Fruit fly (Drosophila melanogaster) whole organism, embryonic: ENCODE results near the gene Pfdn2.

ENCODE experiments used
- Abd-B ChIP-seq: fragments of 200-800 bp; sonication (Bioruptor generic); optimal IDR thresholded peaks from 2 replicates; lab custom pipeline; 2018; ENCODE audit warnings: missing biosample characterization, mild to moderate bottlenecking, missing genetic modification characterization, moderate library complexity
- CG10147 ChIP-seq: fragments of 200-800 bp; sonication (Bioruptor generic); optimal IDR thresholded peaks from 2 replicates; lab custom pipeline; 2019; ENCODE audit warnings: missing biosample characterization, mild to moderate bottlenecking, missing genetic modification characterization, moderate library complexity
- CG10462 ChIP-seq: fragments of 200-800 bp; sonication (Bioruptor generic); optimal IDR thresholded peaks from 2 replicates; lab custom pipeline; 2016; ENCODE audit warnings: missing biosample characterization, missing genetic modification characterization
- CG11696 ChIP-seq: fragments of 200-800 bp; sonication (Bioruptor generic); IDR thresholded peaks from 2 replicates; pipeline ENCODE4 v1.3.6; 2022; ENCODE audit warnings: missing biosample characterization, missing genetic modification characterization
- CG12942 ChIP-seq: fragments of 200-800 bp; sonication (Bioruptor generic); optimal IDR thresholded peaks from 3 replicates; lab custom pipeline; 2016; ENCODE audit warnings: missing biosample characterization, missing genetic modification characterization
- CG14441 ChIP-seq: fragments of 200-800 bp; sonication (Bioruptor generic); IDR thresholded peaks from 2 replicates; pipeline ENCODE4 v1.3.6; 2022; ENCODE audit warnings: missing biosample characterization, missing genetic modification characterization
- CG14667 ChIP-seq: fragments of 200-800 bp; sonication (Bioruptor generic); IDR thresholded peaks from 2 replicates; pipeline ENCODE4 v1.3.6; 2022; ENCODE audit warnings: missing biosample characterization, missing genetic modification characterization
- CG17186 ChIP-seq: fragments of 200-800 bp; sonication (Bioruptor generic); optimal IDR thresholded peaks from 3 replicates; lab custom pipeline; 2017; ENCODE audit warnings: missing biosample characterization, missing genetic modification reagents, missing genetic modification characterization
- CG17361 ChIP-seq: fragments of 200-800 bp; sonication (Bioruptor generic); IDR thresholded peaks from 3 replicates; pipeline ENCODE4 v1.3.6; 2022; ENCODE audit warnings: missing biosample characterization, missing genetic modification characterization
- CG17385 ChIP-seq: fragments of 200-800 bp; sonication (Bioruptor generic); optimal IDR thresholded peaks from 3 replicates; lab custom pipeline; 2018; ENCODE audit warnings: missing biosample characterization, mild to moderate bottlenecking, missing genetic modification characterization
- CG1792 ChIP-seq: fragments of 200-800 bp; sonication (Bioruptor generic); optimal IDR thresholded peaks from 2 replicates; lab custom pipeline; 2016; ENCODE audit warnings: missing biosample characterization, missing genetic modification characterization
- CG2120 ChIP-seq: fragments of 200-800 bp; sonication (Bioruptor generic); optimal IDR thresholded peaks from 3 replicates; lab custom pipeline; 2016; ENCODE audit warnings: missing biosample characterization, missing genetic modification characterization
- CG2129 ChIP-seq: fragments of 200-800 bp; sonication (Bioruptor generic); IDR thresholded peaks from 2 replicates; pipeline ENCODE4 v1.3.6; 2022; ENCODE audit warnings: missing biosample characterization, missing genetic modification characterization; ENCODE audit not compliant: partially characterized antibody
- CG2678 ChIP-seq: fragments of 200-800 bp; sonication (Bioruptor generic); optimal IDR thresholded peaks from 3 replicates; lab custom pipeline; 2019; ENCODE audit warnings: missing biosample characterization, mild to moderate bottlenecking, missing genetic modification characterization, moderate library complexity
- CG2889 ChIP-seq: fragments of 200-800 bp; sonication (Bioruptor generic); IDR thresholded peaks from 3 replicates; pipeline ENCODE4 v1.3.6; 2022; ENCODE audit warnings: missing biosample characterization, missing genetic modification characterization
- CG31365 ChIP-seq: fragments of 200-800 bp; sonication (Bioruptor generic); optimal IDR thresholded peaks from 2 replicates; lab custom pipeline; 2018; ENCODE audit warnings: missing biosample characterization, mild to moderate bottlenecking, missing genetic modification characterization
- CG32767 ChIP-seq: fragments of 200-800 bp; sonication (Bioruptor generic); IDR thresholded peaks from 2 replicates; pipeline ENCODE4 v1.3.6; 2022; ENCODE audit warnings: missing biosample characterization, missing genetic modification characterization
- CG6765 ChIP-seq: fragments of 200-800 bp; sonication (Bioruptor generic); optimal IDR thresholded peaks from 3 replicates; lab custom pipeline; 2017; ENCODE audit warnings: missing biosample characterization, mild to moderate bottlenecking, missing genetic modification characterization
- CG6854 ChIP-seq: fragments of 200-800 bp; sonication (Bioruptor generic); optimal IDR thresholded peaks from 3 replicates; lab custom pipeline; 2017; ENCODE audit warnings: missing biosample characterization, mild to moderate bottlenecking, missing genetic modification characterization
- CG7271 ChIP-seq: fragments of 200-800 bp; sonication (Bioruptor generic); optimal IDR thresholded peaks from 2 replicates; lab custom pipeline; 2018; ENCODE audit warnings: missing biosample characterization, mild to moderate bottlenecking, missing genetic modification characterization, moderate library complexity
- CG7556 ChIP-seq: fragments of 200-800 bp; sonication (Bioruptor generic); optimal IDR thresholded peaks from 2 replicates; lab custom pipeline; 2017; ENCODE audit warnings: missing biosample characterization, mild to moderate bottlenecking, missing genetic modification characterization
- CG9437 ChIP-seq: fragments of 200-800 bp; sonication (Bioruptor generic); optimal IDR thresholded peaks from 2 replicates; lab custom pipeline; 2018; ENCODE audit warnings: missing biosample characterization, mild to moderate bottlenecking, missing genetic modification characterization
- CG9727 ChIP-seq: fragments of 200-800 bp; sonication (Bioruptor generic); optimal IDR thresholded peaks from 3 replicates; lab custom pipeline; 2017; ENCODE audit warnings: missing biosample characterization, mild to moderate bottlenecking, missing genetic modification characterization
- Camta ChIP-seq: fragments of 200-800 bp; sonication (Bioruptor generic); optimal IDR thresholded peaks from 2 replicates; lab custom pipeline; 2016; ENCODE audit warnings: missing biosample characterization, missing genetic modification characterization
- Dip3 ChIP-seq: fragments of 200-800 bp; sonication (Bioruptor generic); optimal IDR thresholded peaks from 3 replicates; lab custom pipeline; 2016; ENCODE audit warnings: missing biosample characterization, missing genetic modification characterization
- HLH54F ChIP-seq: fragments of 200-800 bp; sonication (Bioruptor generic); optimal IDR thresholded peaks from 3 replicates; lab custom pipeline; 2016; ENCODE audit warnings: missing biosample characterization, missing genetic modification characterization
- Hr3 ChIP-seq: fragments of 200-800 bp; sonication (Bioruptor generic); optimal IDR thresholded peaks from 3 replicates; lab custom pipeline; 2016; ENCODE audit warnings: missing biosample characterization, missing genetic modification characterization
- Max ChIP-seq: fragments of 200-800 bp; sonication (Bioruptor generic); optimal IDR thresholded peaks from 2 replicates; lab custom pipeline; 2016; ENCODE audit warnings: missing biosample characterization, mild to moderate bottlenecking, missing genetic modification characterization
- Nf-YA ChIP-seq: fragments of 200-800 bp; sonication (Bioruptor generic); IDR thresholded peaks from 2 replicates; pipeline ENCODE4 v1.3.6; 2022; ENCODE audit warnings: missing biosample characterization, missing genetic modification characterization
- Nf-YB ChIP-seq: fragments of 200-800 bp; sonication (Bioruptor generic); optimal IDR thresholded peaks from 3 replicates; lab custom pipeline; 2019; ENCODE audit warnings: missing biosample characterization, mild to moderate bottlenecking, missing genetic modification characterization, moderate library complexity
- Sin3A ChIP-seq: fragments of >200 bp; optimal IDR thresholded peaks from 2 replicates; lab custom pipeline; 2018
- Xbp1 ChIP-seq: fragments of 200-800 bp; sonication (Bioruptor generic); optimal IDR thresholded peaks from 3 replicates; lab custom pipeline; 2016; ENCODE audit warnings: missing biosample characterization, mild to moderate bottlenecking, missing genetic modification characterization
- ap ChIP-seq: fragments of 200-800 bp; sonication (Bioruptor generic); IDR thresholded peaks from 2 replicates; pipeline ENCODE4 v1.3.6; 2022; ENCODE audit warnings: missing biosample characterization, missing genetic modification characterization
- chm ChIP-seq: fragments of 200-800 bp; sonication (Bioruptor generic); IDR thresholded peaks from 2 replicates; pipeline ENCODE4 v1.3.6; 2022; ENCODE audit warnings: missing biosample characterization, missing genetic modification characterization
- chn ChIP-seq: fragments of 200-800 bp; sonication (Bioruptor generic); optimal IDR thresholded peaks from 2 replicates; lab custom pipeline; 2016; ENCODE audit warnings: missing biosample characterization, missing genetic modification characterization
- corto ChIP-seq: fragments of 200-800 bp; sonication (Bioruptor generic); optimal IDR thresholded peaks from 2 replicates; lab custom pipeline; 2016; ENCODE audit warnings: missing biosample characterization, mild to moderate bottlenecking, missing genetic modification characterization, moderate library complexity
- dpn ChIP-seq, 2 experiments: fragments of 200-800 bp; sonication (Bioruptor generic); optimal IDR thresholded peaks; 3 replicates each; lab custom pipeline; 2016; ENCODE audit warnings: missing biosample characterization in 2 of 2, missing genetic modification characterization in 2 of 2
- esg ChIP-seq: fragments of 200-800 bp; sonication (Bioruptor generic); conservative IDR thresholded peaks from 2 replicates; pipeline ENCODE4 v1.3.6; 2022; ENCODE audit warnings: missing biosample characterization, missing genetic modification characterization
- eyg ChIP-seq: fragments of 200-800 bp; sonication (Bioruptor generic); optimal IDR thresholded peaks from 3 replicates; lab custom pipeline; 2016; ENCODE audit warnings: missing biosample characterization, missing genetic modification characterization
- fd96Cb ChIP-seq: fragments of 200-800 bp; sonication (Bioruptor generic); optimal IDR thresholded peaks from 2 replicates; lab custom pipeline; 2018; ENCODE audit warnings: missing biosample characterization, mild to moderate bottlenecking, missing genetic modification characterization, moderate library complexity
- fru ChIP-seq: fragments of >200 bp; optimal IDR thresholded peaks from 2 replicates; lab custom pipeline; 2017
- h ChIP-seq: fragments of >200 bp; optimal IDR thresholded peaks from 2 replicates; lab custom pipeline; 2017
- mam ChIP-seq: fragments of 200-800 bp; sonication (Bioruptor generic); optimal IDR thresholded peaks from 3 replicates; lab custom pipeline; 2016; ENCODE audit warnings: missing biosample characterization, missing genetic modification characterization
- onecut ChIP-seq: fragments of 200-800 bp; sonication (Bioruptor generic); IDR thresholded peaks from 2 replicates; pipeline ENCODE4 v1.3.6; 2022; ENCODE audit warnings: missing biosample characterization, missing genetic modification characterization
- pho ChIP-seq: fragments of 200-800 bp; sonication (Bioruptor generic); optimal IDR thresholded peaks from 2 replicates; lab custom pipeline; 2016; ENCODE audit warnings: missing biosample characterization, missing genetic modification characterization
- phol ChIP-seq: fragments of 200-800 bp; sonication (Bioruptor generic); optimal IDR thresholded peaks from 3 replicates; lab custom pipeline; 2018; ENCODE audit warnings: missing biosample characterization, mild to moderate bottlenecking, missing genetic modification characterization, moderate library complexity
- prd ChIP-seq, 3 experiments: fragments of >200 bp in 2 of 3; fragments of 200-800 bp in 1 of 3; sonication (Bioruptor generic) in 1 of 3; optimal IDR thresholded peaks in 2 of 3; IDR thresholded peaks in 1 of 3; 2 replicates in 2 of 3; 3 replicates in 1 of 3; pipeline versions ENCODE4 v1.3.6 to Lab custom; 2017 to 2022; ENCODE audit warnings: missing biosample characterization in 1 of 3, missing genetic modification characterization in 1 of 3
- rib ChIP-seq: fragments of 200-800 bp; sonication (Bioruptor generic); IDR thresholded peaks from 2 replicates; pipeline ENCODE4 v1.3.6; 2022; ENCODE audit warnings: missing biosample characterization, missing genetic modification characterization
- scrt ChIP-seq: fragments of 200-800 bp; sonication (Bioruptor generic); optimal IDR thresholded peaks from 2 replicates; lab custom pipeline; 2018; ENCODE audit warnings: missing biosample characterization, mild to moderate bottlenecking, missing genetic modification characterization, moderate library complexity
- sqz ChIP-seq: fragments of 200-800 bp; sonication (Bioruptor generic); optimal IDR thresholded peaks from 3 replicates; lab custom pipeline; 2018; ENCODE audit warnings: missing biosample characterization, mild to moderate bottlenecking, missing genetic modification characterization
- stc ChIP-seq: fragments of 200-800 bp; sonication (Bioruptor generic); IDR thresholded peaks from 2 replicates; pipeline ENCODE4 v1.3.6; 2022; ENCODE audit warnings: missing biosample characterization, missing genetic modification characterization
- tgo ChIP-seq: fragments of 200-800 bp; sonication (Bioruptor generic); IDR thresholded peaks from 3 replicates; pipeline ENCODE4 v1.3.6; 2022; ENCODE audit warnings: missing biosample characterization, missing genetic modification characterization
- tin ChIP-seq: fragments of 200-800 bp; sonication (Bioruptor generic); optimal IDR thresholded peaks from 3 replicates; lab custom pipeline; 2016; ENCODE audit warnings: missing biosample characterization, missing genetic modification characterization

Pfdn2 gene

dm6 chr3L:11070372-11070854 lies 3.8 kb downstream of the Pfdn2 start, which contains the start of gene Mocs1 (continued):
- TF ChIP-seq HLH54F (GFP tag; lab: Kevin White, UChicago) = no peak
- no peak for TF ChIP-seq fru (lab: Kevin White, UChicago)
- TF ChIP-seq ap (GFP tag; lab: Robert Waterston, UW) = no peak
- no peak for TF ChIP-seq CG17186
- TF ChIP-seq esg (GFP tag; lab: Robert Waterston, UW) = no peak
- no peak for TF ChIP-seq CG17385 (GFP tag; lab: Kevin White, UChicago)
- TF ChIP-seq tgo (GFP tag; lab: Robert Waterston, UW) = no peak; the same call in 2 of the 3 replicates
- no peak for TF ChIP-seq pho
- no peak for TF ChIP-seq Nf-YA (GFP tag; lab: Robert Waterston, UW)
- no peak for TF ChIP-seq Nf-YB (GFP tag; lab: Kevin White, UChicago)
- TF ChIP-seq CG14667 = no peak
- no peak for TF ChIP-seq scrt
- TF ChIP-seq chn = no peak
- no peak for TF ChIP-seq CG2129
- TF ChIP-seq CG7271 = no peak
- TF ChIP-seq h = no peak
- no peak for TF ChIP-seq CG1792 (GFP tag; lab: Kevin White, UChicago)
- TF ChIP-seq Sin3A = no peak
- no peak for TF ChIP-seq CG12942 (GFP tag; lab: Kevin White, UChicago)
- no peak for TF ChIP-seq CG6854 (GFP tag; lab: Kevin White, UChicago)
- TF ChIP-seq CG11696 (GFP tag; lab: Robert Waterston, UW) = no peak
- no peak for TF ChIP-seq CG9727 (GFP tag; lab: Kevin White, UChicago)
- no peak for TF ChIP-seq Max (GFP tag; lab: Kevin White, UChicago)
- TF ChIP-seq tin (GFP tag; lab: Kevin White, UChicago) = no peak
- no peak for TF ChIP-seq CG14441 (GFP tag; lab: Robert Waterston, UW)
- no peak for TF ChIP-seq stc (GFP tag; lab: Robert Waterston, UW)
- no peak for TF ChIP-seq Camta (GFP tag; lab: Kevin White, UChicago)
- no peak for TF ChIP-seq dpn (GFP tag; optimal IDR thresholded peaks at IDR 0.05; lab: Kevin White, UChicago)
- no peak for TF ChIP-seq Hr3
- TF ChIP-seq sqz (GFP tag; lab: Kevin White, UChicago) = no peak
- no peak for TF ChIP-seq CG32767
- no peak for TF ChIP-seq corto (GFP tag; lab: Kevin White, UChicago)
- TF ChIP-seq CG10147 (GFP tag; lab: Kevin White, UChicago) = no peak
- no peak for TF ChIP-seq Dip3 (GFP tag; lab: Kevin White, UChicago)
- TF ChIP-seq CG6765 = no peak
- TF ChIP-seq onecut (GFP tag; lab: Robert Waterston, UW) = no peak
- TF ChIP-seq chm (GFP tag; lab: Robert Waterston, UW) = peak; percentile 28; the same call in 1 of the 2 replicates
- no peak for TF ChIP-seq CG7556 (GFP tag; lab: Kevin White, UChicago)
- TF ChIP-seq CG9437 (GFP tag; lab: Kevin White, UChicago) = peak; percentile 1
- no peak for TF ChIP-seq CG2889 (GFP tag; lab: Robert Waterston, UW)
- TF ChIP-seq Abd-B = no peak
- no peak for TF ChIP-seq Xbp1
- peak; percentile 7 for TF ChIP-seq CG2678 (tag; lab: Kevin White, UChicago)
- TF ChIP-seq CG10462 (GFP tag; lab: Kevin White, UChicago) = no peak
- no peak for TF ChIP-seq fd96Cb
- no peak for TF ChIP-seq mam
- TF ChIP-seq rib = peak; percentile 60; the same call in 1 of the 2 replicates
- TF ChIP-seq CG2120 (GFP tag; lab: Kevin White, UChicago) = no peak
- TF ChIP-seq prd (optimal IDR thresholded peaks at IDR 0.05; lab: Kevin White, UChicago) = no peak
- no peak for TF ChIP-seq prd (GFP tag; IDR thresholded peaks at IDR 0.05; lab: Robert Waterston, UW)
- TF ChIP-seq phol (tag; lab: Kevin White, UChicago) = no peak
- TF ChIP-seq eyg (GFP tag; lab: Kevin White, UChicago) = no peak
- TF ChIP-seq CG31365 (tag; lab: Kevin White, UChicago) = no peak
- TF ChIP-seq CG17361 (GFP tag; lab: Robert Waterston, UW) = no peak
